Fruit fly (Drosophila melanogaster) whole organism, embryonic: ENCODE measurements around the gene CG7943.
A peak's percentile ranks its signal among the peaks of the same experiment; 100 is the strongest.

Experiments
- ATbp ChIP-seq: fragments of 200-800 bp; sonication (Bioruptor generic); optimal IDR thresholded peaks from 2 replicates; lab custom pipeline; 2017; ENCODE audit warnings: missing biosample characterization, mild to moderate bottlenecking, missing genetic modification characterization, missing genetic modification reagents
- Bgb ChIP-seq: fragments of 200-800 bp; sonication (Bioruptor generic); IDR thresholded peaks from 2 replicates; pipeline ENCODE4 v1.3.6; 2022; ENCODE audit warnings: missing biosample characterization, missing genetic modification characterization; ENCODE audit not compliant: partially characterized antibody
- Blimp-1 ChIP-seq: fragments of 200-800 bp; sonication (Bioruptor generic); optimal IDR thresholded peaks from 3 replicates; lab custom pipeline; 2018; ENCODE audit warnings: missing biosample characterization, missing genetic modification characterization, mild to moderate bottlenecking, moderate library complexity, missing genetic modification reagents
- CG1024 ChIP-seq: fragments of 200-800 bp; sonication (Bioruptor generic); IDR thresholded peaks from 2 replicates; pipeline ENCODE4 v1.3.6; 2022; ENCODE audit warnings: missing biosample characterization, missing genetic modification characterization
- CG10366 ChIP-seq: fragments of 200-800 bp; sonication (Bioruptor generic); IDR thresholded peaks from 2 replicates; pipeline ENCODE4 v1.3.6; 2022; ENCODE audit warnings: missing biosample characterization, missing genetic modification characterization
- CG10959 ChIP-seq: fragments of 200-800 bp; sonication (Bioruptor generic); IDR thresholded peaks from 2 replicates; pipeline ENCODE4 v1.3.6; 2022; ENCODE audit warnings: missing biosample characterization, missing genetic modification characterization
- CG11398 ChIP-seq: fragments of 200-800 bp; sonication (Bioruptor generic); optimal IDR thresholded peaks from 2 replicates; lab custom pipeline; 2016; ENCODE audit warnings: missing biosample characterization, missing genetic modification characterization
- CG11504 ChIP-seq: fragments of 200-800 bp; sonication (Bioruptor generic); optimal IDR thresholded peaks from 3 replicates; lab custom pipeline; 2019; ENCODE audit warnings: missing biosample characterization, mild to moderate bottlenecking, missing genetic modification characterization, moderate library complexity
- CG12155 ChIP-seq: fragments of 200-800 bp; sonication (Bioruptor generic); optimal IDR thresholded peaks from 3 replicates; lab custom pipeline; 2016; ENCODE audit warnings: missing biosample characterization, missing genetic modification characterization
- CG12659 ChIP-seq: fragments of 200-800 bp; sonication (Bioruptor generic); optimal IDR thresholded peaks from 3 replicates; lab custom pipeline; 2017; ENCODE audit warnings: mild to moderate bottlenecking, missing biosample characterization, missing genetic modification reagents, missing genetic modification characterization
- CG13123 ChIP-seq: fragments of 200-800 bp; sonication (Bioruptor generic); optimal IDR thresholded peaks from 2 replicates; lab custom pipeline; 2016; ENCODE audit warnings: missing biosample characterization, missing genetic modification characterization
- CG13424 ChIP-seq: fragments of 200-800 bp; sonication (Bioruptor generic); optimal IDR thresholded peaks from 2 replicates; lab custom pipeline; 2019; ENCODE audit warnings: missing biosample characterization, mild to moderate bottlenecking, missing genetic modification characterization, moderate library complexity
- CG18262 ChIP-seq: fragments of 200-800 bp; optimal IDR thresholded peaks from 3 replicates; lab custom pipeline; 2019; ENCODE audit warnings: missing biosample characterization, mild to moderate bottlenecking, missing genetic modification characterization, moderate library complexity
- CG32772 ChIP-seq: fragments of 200-800 bp; sonication (Bioruptor generic); IDR thresholded peaks from 2 replicates; pipeline ENCODE4 v1.3.6; 2022; ENCODE audit warnings: missing biosample characterization, missing genetic modification characterization
- CG3847 ChIP-seq: fragments of 200-800 bp; sonication (Bioruptor generic); IDR thresholded peaks from 2 replicates; pipeline ENCODE4 v1.3.6; 2022; ENCODE audit warnings: missing biosample characterization, missing genetic modification characterization
- CG3995 ChIP-seq: fragments of 200-800 bp; sonication (Bioruptor generic); optimal IDR thresholded peaks from 3 replicates; lab custom pipeline; 2016; ENCODE audit warnings: missing biosample characterization, missing genetic modification characterization
- CG43689 ChIP-seq: fragments of 200-800 bp; sonication (Bioruptor generic); IDR thresholded peaks from 2 replicates; pipeline ENCODE4 v1.3.6; 2022; ENCODE audit warnings: missing biosample characterization, missing genetic modification characterization
- CG6689 ChIP-seq: fragments of 200-800 bp; sonication (Bioruptor generic); IDR thresholded peaks from 2 replicates; pipeline ENCODE4 v1.3.6; 2022; ENCODE audit warnings: missing biosample characterization, missing genetic modification characterization
- CG7357 ChIP-seq: fragments of 200-800 bp; sonication (Bioruptor generic); IDR thresholded peaks from 3 replicates; pipeline ENCODE4 v1.3.6; 2022; ENCODE audit warnings: missing biosample characterization, missing genetic modification characterization
- CG7786 ChIP-seq: fragments of 200-800 bp; sonication (Bioruptor generic); optimal IDR thresholded peaks from 2 replicates; lab custom pipeline; 2016; ENCODE audit warnings: missing biosample characterization, missing genetic modification characterization
- CkIIα-i1 ChIP-seq: fragments of 200-800 bp; sonication (Bioruptor generic); IDR thresholded peaks from 2 replicates; pipeline ENCODE4 v1.3.6; 2022; ENCODE audit warnings: missing biosample characterization, missing genetic modification characterization
- Eip74EF ChIP-seq, 2 experiments: fragments of 200-800 bp in 1 of 2; fragments of >200 bp in 1 of 2; sonication (Bioruptor generic) in 1 of 2; optimal IDR thresholded peaks; 2 replicates each; lab custom pipeline; 2017 to 2019; ENCODE audit warnings: missing biosample characterization in 2 of 2, missing genetic modification characterization in 2 of 2, mild to moderate bottlenecking in 1 of 2, moderate library complexity in 1 of 2
- Lpt ChIP-seq: fragments of >200 bp; optimal IDR thresholded peaks from 2 replicates; lab custom pipeline; 2018; ENCODE audit warnings: missing biosample characterization, missing genetic modification characterization
- MTF-1 ChIP-seq: fragments of 200-800 bp; sonication (Bioruptor generic); optimal IDR thresholded peaks from 2 replicates; lab custom pipeline; 2018; ENCODE audit warnings: missing biosample characterization, mild to moderate bottlenecking, missing genetic modification characterization, borderline replicate concordance
- Meics ChIP-seq: fragments of 200-800 bp; sonication (Bioruptor generic); optimal IDR thresholded peaks from 2 replicates; lab custom pipeline; 2017; ENCODE audit warnings: missing biosample characterization, mild to moderate bottlenecking, missing genetic modification characterization
- NC2α ChIP-seq: fragments of 200-800 bp; sonication (Bioruptor generic); optimal IDR thresholded peaks from 2 replicates; lab custom pipeline; 2016; ENCODE audit warnings: missing biosample characterization, missing genetic modification characterization
- Rfx ChIP-seq: fragments of 200-800 bp; sonication (Bioruptor generic); IDR thresholded peaks from 2 replicates; pipeline ENCODE4 v1.3.6; 2022; ENCODE audit warnings: missing biosample characterization, missing genetic modification characterization
- Trl ChIP-seq, 3 experiments: fragments of >200 bp in 2 of 3; fragments of 200-800 bp in 1 of 3; sonication (Bioruptor generic) in 1 of 3; optimal IDR thresholded peaks; 2 replicates in 1 of 3; 3 replicates in 2 of 3; lab custom pipeline; 2016 to 2017; ENCODE audit warnings: missing biosample characterization in 1 of 3, missing genetic modification characterization in 1 of 3
- ase ChIP-seq: fragments of 200-800 bp; sonication (Bioruptor generic); IDR thresholded peaks from 3 replicates; pipeline ENCODE4 v1.3.6; 2022; ENCODE audit warnings: missing biosample characterization, missing genetic modification characterization
- chinmo ChIP-seq: fragments of 200-800 bp; sonication (Bioruptor generic); IDR thresholded peaks from 4 replicates; pipeline ENCODE4 v1.3.6; 2022; ENCODE audit warnings: missing biosample characterization, missing genetic modification characterization; ENCODE audit not compliant: partially characterized antibody
- chm ChIP-seq: fragments of 200-800 bp; sonication (Bioruptor generic); IDR thresholded peaks from 2 replicates; pipeline ENCODE4 v1.3.6; 2022; ENCODE audit warnings: missing biosample characterization, missing genetic modification characterization
- ci ChIP-seq: fragments of 200-800 bp; sonication (Bioruptor generic); IDR thresholded peaks from 3 replicates; pipeline ENCODE4 v1.3.6; 2022; ENCODE audit warnings: missing biosample characterization, missing genetic modification characterization
- dan ChIP-seq: fragments of 200-800 bp; sonication (Bioruptor generic); IDR thresholded peaks from 2 replicates; pipeline ENCODE4 v1.3.6; 2022; ENCODE audit warnings: missing biosample characterization, missing genetic modification characterization
- dmrt11E ChIP-seq: fragments of 200-800 bp; sonication (Bioruptor generic); optimal IDR thresholded peaks from 3 replicates; lab custom pipeline; 2018; ENCODE audit warnings: missing biosample characterization, mild to moderate bottlenecking, missing genetic modification characterization, moderate library complexity
- dysf ChIP-seq: fragments of 200-800 bp; sonication (Bioruptor generic); IDR thresholded peaks from 3 replicates; pipeline ENCODE4 v1.3.6; 2022; ENCODE audit warnings: missing biosample characterization, missing genetic modification characterization
- gcm ChIP-seq: fragments of 200-800 bp; sonication (Bioruptor generic); optimal IDR thresholded peaks from 2 replicates; lab custom pipeline; 2019; ENCODE audit warnings: missing biosample characterization, mild to moderate bottlenecking, missing genetic modification characterization, moderate library complexity
- gfzf ChIP-seq: fragments of 200-800 bp; sonication (Bioruptor generic); optimal IDR thresholded peaks from 2 replicates; lab custom pipeline; 2016; ENCODE audit warnings: missing biosample characterization, mild to moderate bottlenecking, missing genetic modification characterization, moderate library complexity
- hbn ChIP-seq: fragments of 200-800 bp; sonication (Bioruptor generic); IDR thresholded peaks from 2 replicates; pipeline ENCODE4 v1.3.6; 2022; ENCODE audit warnings: missing biosample characterization, missing genetic modification characterization; ENCODE audit not compliant: partially characterized antibody
- mld ChIP-seq: fragments of 200-800 bp; sonication (Bioruptor generic); IDR thresholded peaks from 3 replicates; pipeline ENCODE4 v1.3.6; 2022; ENCODE audit warnings: missing biosample characterization, missing genetic modification characterization; ENCODE audit not compliant: partially characterized antibody
- nom ChIP-seq: fragments of 200-800 bp; sonication (Bioruptor generic); optimal IDR thresholded peaks from 2 replicates; lab custom pipeline; 2017; ENCODE audit warnings: missing biosample characterization, missing genetic modification characterization, mild to moderate bottlenecking, moderate library complexity, missing genetic modification reagents
- pros ChIP-seq: fragments of 200-800 bp; sonication (Bioruptor generic); optimal IDR thresholded peaks from 3 replicates; lab custom pipeline; 2019; ENCODE audit warnings: missing biosample characterization, mild to moderate bottlenecking, missing genetic modification characterization, moderate library complexity
- repo ChIP-seq: fragments of 200-800 bp; sonication (Bioruptor generic); optimal IDR thresholded peaks from 2 replicates; lab custom pipeline; 2016; ENCODE audit warnings: missing biosample characterization, missing genetic modification characterization
- row ChIP-seq: fragments of 200-800 bp; sonication (Bioruptor generic); IDR thresholded peaks from 3 replicates; pipeline ENCODE4 v1.3.6; 2022; ENCODE audit warnings: missing biosample characterization, missing genetic modification characterization
- scrt ChIP-seq: fragments of 200-800 bp; sonication (Bioruptor generic); optimal IDR thresholded peaks from 2 replicates; lab custom pipeline; 2018; ENCODE audit warnings: missing biosample characterization, mild to moderate bottlenecking, missing genetic modification characterization, moderate library complexity
- sens ChIP-seq: fragments of 200-800 bp; sonication (Bioruptor generic); peaks from one replicate; lab custom pipeline; 2016; ENCODE audit warnings: missing biosample characterization, missing genetic modification characterization
- so ChIP-seq: fragments of 200-800 bp; sonication (Bioruptor generic); IDR thresholded peaks from 3 replicates; pipeline ENCODE4 v1.3.6; 2022; ENCODE audit warnings: missing biosample characterization, missing genetic modification characterization
- toy ChIP-seq: fragments of 200-800 bp; sonication (Bioruptor generic); IDR thresholded peaks from 2 replicates; pipeline ENCODE4 v1.3.6; 2022; ENCODE audit warnings: missing biosample characterization, missing genetic modification characterization
- ttk ChIP-seq: fragments of 200-800 bp; sonication (Bioruptor generic); IDR thresholded peaks from 2 replicates; pipeline ENCODE4 v2.1.2; 2022; ENCODE audit warnings: missing biosample characterization, missing genetic modification characterization

The CG7943 gene

dm6 chr3R:30021559-30022451 lies 24.5 kb upstream of the CG7943 start, which contains the start of gene Mgat2 (continued):
- TF ChIP-seq CG3995 (GFP tag; lab: Kevin White, UChicago) (peak; percentile 3), toy (GFP tag; lab: Robert Waterston, UW) (no peak), CG7357 (GFP tag; lab: Robert Waterston, UW) (no peak), CG13123 (GFP tag; lab: Kevin White, UChicago) (no peak), CG18262 (peak; percentile 30), Trl (optimal IDR thresholded peaks at IDR 0.05; lab: Kevin White, UChicago) (peak; percentile 45 to 61), Trl (GFP tag; optimal IDR thresholded peaks at IDR 0.05; lab: Kevin White, UChicago) (peak; percentile 30), Bgb (GFP tag; lab: Robert Waterston, UW) (peak; percentile 81), pros (peak; percentile 62), MTF-1 (GFP tag; lab: Kevin White, UChicago) (peak; percentile 62), dan (GFP tag; lab: Robert Waterston, UW) (no peak), CG7786 (no peak), repo (GFP tag; lab: Kevin White, UChicago) (no peak), dysf (GFP tag; lab: Robert Waterston, UW) (no peak), dmrt11E (peak; percentile 2), CkIIα-i1 (no peak), so (peak; percentile 34; the same call in 2 of the 3 replicates), CG10959 (GFP tag; lab: Robert Waterston, UW) (no peak), CG43689 (GFP tag; lab: Robert Waterston, UW) (no peak), CG11504 (tag; lab: Kevin White, UChicago) (no peak), Meics (GFP tag; lab: Kevin White, UChicago) (no peak), row (GFP tag; lab: Robert Waterston, UW) (no peak), ase (no peak), chinmo (GFP tag; lab: Robert Waterston, UW) (peak; percentile 97), CG32772 (no peak), CG6689 (GFP tag; lab: Robert Waterston, UW) (no peak), Blimp-1 (peak; percentile 100), CG12155 (GFP tag; lab: Kevin White, UChicago) (peak; percentile 92), Eip74EF (GFP tag; optimal IDR thresholded peaks at IDR 0.05; lab: Kevin White, UChicago) (peak in 1 of 2 experiments; percentile 61), sens (GFP tag; lab: Kevin White, UChicago) (peak; percentile 65), CG12659 (GFP tag; lab: Kevin White, UChicago) (peak; percentile 29), ATbp (GFP tag; lab: Kevin White, UChicago) (peak; percentile 1), chm (GFP tag; lab: Robert Waterston, UW) (peak; percentile 83), NC2α (GFP tag; lab: Kevin White, UChicago) (no peak), Rfx (peak; percentile 37; the same call in 1 of the 2 replicates), nom (peak; percentile 65), CG10366 (no peak), ci (GFP tag; lab: Robert Waterston, UW) (peak; percentile 78), CG3847 (GFP tag; lab: Robert Waterston, UW) (no peak), Lpt (no peak), mld (GFP tag; lab: Robert Waterston, UW) (peak; percentile 77; the same call in 2 of the 3 replicates), CG13424 (tag; lab: Kevin White, UChicago) (peak; percentile 27), gcm (GFP tag; lab: Kevin White, UChicago) (peak; percentile 97), ttk (GFP tag; lab: Robert Waterston, UW) (no peak), scrt (GFP tag; lab: Kevin White, UChicago) (peak; percentile 32), CG1024 (no peak; the same call in 1 of the 2 replicates), CG11398 (GFP tag; lab: Kevin White, UChicago) (peak; percentile 31), gfzf (no peak), hbn (GFP tag; lab: Robert Waterston, UW) (peak; percentile 89)
